Worm (Caenorhabditis elegans) whole organism, L1 larva: ENCODE results near the gene cutl-15.
A peak's percentile ranks its signal among the peaks of the same experiment; 100 is the strongest.

Experiments used
- aly-2 ChIP-seq: fragments of 150-350 bp; optimal IDR thresholded peaks from 2 replicates; lab custom pipeline; 2014; ENCODE audit warnings: missing biosample characterization, missing genetic modification characterization
- ces-1 ChIP-seq: fragments of 150-350 bp; optimal IDR thresholded peaks from 2 replicates; lab custom pipeline; 2014; ENCODE audit warnings: missing biosample characterization, missing genetic modification reagents, missing genetic modification characterization
- nhr-11 ChIP-seq: fragments of 150-350 bp; optimal IDR thresholded peaks from 2 replicates; lab custom pipeline; 2014; ENCODE audit warnings: missing biosample characterization, missing genetic modification characterization
- nhr-47 ChIP-seq: sonication (generic microtip); optimal IDR thresholded peaks from 2 replicates; lab custom pipeline; 2016; ENCODE audit warnings: mild to moderate bottlenecking, missing genetic modification characterization, moderate library complexity, missing compliant biosample characterization

DNA sequence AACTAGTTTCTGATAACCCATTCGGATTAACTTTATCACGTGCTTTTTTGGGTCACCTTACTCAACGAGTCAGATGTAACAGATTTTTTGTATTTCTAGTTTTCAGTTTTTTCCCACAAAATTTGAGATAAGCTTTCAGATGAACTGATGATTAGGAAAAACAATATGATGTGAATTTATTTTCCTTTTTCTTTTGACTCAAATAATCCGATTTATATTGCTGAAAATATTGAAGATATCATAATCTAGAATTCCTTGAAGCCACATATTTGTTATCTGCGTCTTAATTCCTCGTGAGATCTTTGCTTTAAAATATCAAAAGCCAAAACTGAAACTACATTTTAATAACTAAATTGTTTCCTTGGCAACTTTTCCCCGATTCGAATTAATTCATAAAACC is 30.8 kb downstream of the cutl-15 start:
- TF ChIP-seq aly-2 (tag; lab: Kevin White, UChicago) (no peak), ces-1 (GFP tag; lab: Kevin White, UChicago) (no peak), nhr-11 (tag; lab: Kevin White, UChicago) (no peak), nhr-47 (peak; percentile 40)
